Worm (Caenorhabditis elegans): ENCODE results near the gene F40G9.14.

Gene F40G9.14

ce11 chrIII:177715-178114 is at the start of gene F40G9.14:
Gene F40G9.14, minus strand, starts transcription at chrIII:177815.
- no peak for TF ChIP-seq ceh-36 (tag; optimal IDR thresholded peaks at IDR 0.05)
- no peak for TF ChIP-seq flt-1 (GFP tag; IDR thresholded peaks at IDR 0.05)
- no peak for TF ChIP-seq pes-1 (GFP tag; IDR thresholded peaks at IDR 0.05)
- no peak for TF ChIP-seq hmg-4 (GFP tag; optimal IDR thresholded peaks at IDR 0.05)
- TF ChIP-seq B0310.2 (tag; optimal IDR thresholded peaks at IDR 0.05) = no peak
- no peak for TF ChIP-seq ceh-13 (GFP tag; optimal IDR thresholded peaks at IDR 0.05)
- no peak for TF ChIP-seq tbx-37 (GFP tag; conservative IDR thresholded peaks at IDR 0.05)
- TF ChIP-seq tra-4 (tag; optimal IDR thresholded peaks at IDR 0.05) = no peak
- TF ChIP-seq hmbx-1 (tag; optimal IDR thresholded peaks at IDR 0.05) = no peak
- no peak for TF ChIP-seq aly-1 (tag; optimal IDR thresholded peaks at IDR 0.05)
- TF ChIP-seq ama-1 (optimal IDR thresholded peaks at IDR 0.05) = no peak
- no peak for TF ChIP-seq ets-7 (tag; optimal IDR thresholded peaks at IDR 0.05)

DNA sequence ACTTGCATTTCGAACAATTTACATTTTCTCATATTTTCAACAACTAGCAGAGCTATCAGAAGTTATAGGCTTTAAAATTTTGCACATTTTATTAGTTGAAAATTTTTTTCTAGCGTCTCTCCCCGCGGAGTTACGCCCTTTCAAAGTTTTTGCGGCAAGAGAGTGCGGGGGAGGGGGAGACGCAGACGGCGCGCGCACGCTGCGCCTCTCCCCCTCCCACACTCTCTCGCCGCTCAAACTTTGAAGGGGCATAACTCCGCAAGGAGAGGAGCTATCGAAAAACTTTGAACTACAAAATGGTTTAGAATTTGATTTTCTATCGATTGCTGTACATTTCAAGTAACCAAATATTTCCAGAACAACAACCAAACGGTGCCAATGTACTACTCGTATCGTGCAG is 49.4 kb upstream of the F40G9.14 start:
- TF ChIP-seq pes-1 (GFP tag; IDR thresholded peaks at IDR 0.05) (peak; percentile 45; the same call in 1 of the 2 replicates), tbx-37 (GFP tag; conservative IDR thresholded peaks at IDR 0.05) (no peak), tbx-11 (GFP tag; IDR thresholded peaks at IDR 0.05) (no peak), aly-1 (tag; optimal IDR thresholded peaks at IDR 0.05) (no peak), F13C5.2 (tag; optimal IDR thresholded peaks at IDR 0.05) (no peak)

DNA sequence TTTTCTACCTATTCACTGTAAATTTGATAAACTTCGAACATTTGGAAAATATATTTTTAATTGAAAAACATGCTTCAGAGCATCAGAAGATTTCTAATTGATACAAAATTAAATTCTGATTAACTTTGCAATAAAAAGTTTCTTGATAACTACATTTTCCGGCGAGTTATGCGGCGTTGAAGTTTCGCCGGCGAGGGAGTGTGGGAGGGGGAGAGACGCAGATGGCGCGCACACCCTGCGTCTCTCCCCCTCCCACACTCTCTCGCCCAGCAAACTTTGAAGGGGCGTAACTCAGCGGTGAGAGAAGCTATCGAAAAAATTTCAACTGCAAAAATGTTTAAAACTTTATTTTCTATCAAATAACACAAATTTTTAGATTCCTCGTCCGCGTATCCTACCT is 44.9 kb upstream of the F40G9.14 start:
- TF ChIP-seq sea-1 (GFP tag; conservative IDR thresholded peaks at IDR 0.05) (no peak), ceh-36 (tag; optimal IDR thresholded peaks at IDR 0.05) (no peak), ets-7 (tag; optimal IDR thresholded peaks at IDR 0.05) (no peak), ama-1 (optimal IDR thresholded peaks at IDR 0.05) (no peak), hmbx-1 (tag; optimal IDR thresholded peaks at IDR 0.05) (no peak), tbx-37 (GFP tag; conservative IDR thresholded peaks at IDR 0.05) (no peak), B0310.2 (tag; optimal IDR thresholded peaks at IDR 0.05) (no peak), ceh-13 (GFP tag; optimal IDR thresholded peaks at IDR 0.05) (no peak), tra-4 (tag; optimal IDR thresholded peaks at IDR 0.05) (no peak), aly-1 (tag; optimal IDR thresholded peaks at IDR 0.05) (no peak), scrt-1 (GFP tag; IDR thresholded peaks at IDR 0.05) (no peak), F13C5.2 (tag; optimal IDR thresholded peaks at IDR 0.05) (no peak), flt-1 (GFP tag; IDR thresholded peaks at IDR 0.05) (no peak), hmg-4 (GFP tag; optimal IDR thresholded peaks at IDR 0.05) (no peak), hnd-1 (tag; optimal IDR thresholded peaks at IDR 0.05) (no peak), pes-1 (GFP tag; IDR thresholded peaks at IDR 0.05) (no peak), tbx-11 (GFP tag; IDR thresholded peaks at IDR 0.05) (no peak)

DNA sequence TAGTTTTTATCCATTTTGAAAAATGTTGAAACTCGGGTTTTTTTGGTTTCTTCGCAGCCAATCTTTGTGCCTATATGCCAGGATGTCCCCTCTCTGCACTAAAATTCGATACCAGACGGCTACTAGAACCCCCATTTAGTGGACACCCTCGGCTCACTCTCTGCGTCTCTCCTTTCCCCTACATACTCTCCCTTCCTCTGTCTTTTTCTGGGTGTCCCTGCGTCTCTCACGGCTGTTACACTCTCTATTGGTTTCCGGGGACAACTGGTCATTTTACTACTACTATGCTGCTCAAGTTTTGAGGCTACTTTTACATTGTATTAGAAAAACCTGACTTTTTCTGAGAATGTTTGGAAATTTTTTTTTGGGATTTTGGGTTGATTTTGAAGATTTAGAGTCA is 42.8 kb upstream of the F40G9.14 start:
- no peak for TF ChIP-seq hmg-4 (GFP tag; optimal IDR thresholded peaks at IDR 0.05)
- TF ChIP-seq tbx-11 (GFP tag; IDR thresholded peaks at IDR 0.05) = no peak
- TF ChIP-seq scrt-1 (GFP tag; IDR thresholded peaks at IDR 0.05) = no peak
- TF ChIP-seq ets-7 (tag; optimal IDR thresholded peaks at IDR 0.05) = no peak
- no peak for TF ChIP-seq aly-1 (tag; optimal IDR thresholded peaks at IDR 0.05)
- TF ChIP-seq sea-1 (GFP tag; conservative IDR thresholded peaks at IDR 0.05) = no peak
- no peak for TF ChIP-seq ama-1 (optimal IDR thresholded peaks at IDR 0.05)
- no peak for TF ChIP-seq tra-4 (tag; optimal IDR thresholded peaks at IDR 0.05)
- no peak for TF ChIP-seq flt-1 (GFP tag; IDR thresholded peaks at IDR 0.05)
- no peak for TF ChIP-seq F13C5.2 (tag; optimal IDR thresholded peaks at IDR 0.05)
- TF ChIP-seq tbx-37 (GFP tag; conservative IDR thresholded peaks at IDR 0.05) = no peak
- TF ChIP-seq B0310.2 (tag; optimal IDR thresholded peaks at IDR 0.05) = no peak

DNA sequence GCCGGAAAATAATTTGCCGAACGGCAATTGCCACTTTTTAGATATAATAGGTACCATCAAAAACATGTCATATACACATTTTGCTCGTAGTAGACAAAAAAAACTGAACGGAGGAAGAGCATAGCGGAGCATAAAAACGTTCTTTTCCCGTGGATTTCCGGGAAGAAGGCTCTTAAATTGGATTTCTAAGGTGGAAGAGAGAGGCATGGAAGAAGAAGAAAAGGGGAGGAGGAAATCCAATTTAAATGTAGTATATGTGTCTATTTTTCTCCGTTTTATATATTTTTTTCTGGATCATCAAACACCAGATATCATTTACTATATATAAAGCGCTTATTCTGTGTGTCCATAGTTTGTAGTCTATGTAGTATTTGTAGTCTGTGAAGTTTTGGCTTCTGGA is 33.8 kb upstream of the F40G9.14 start:
- TF ChIP-seq tra-4 (tag; optimal IDR thresholded peaks at IDR 0.05) (no peak), hmbx-1 (tag; optimal IDR thresholded peaks at IDR 0.05) (no peak), sea-1 (GFP tag; conservative IDR thresholded peaks at IDR 0.05) (no peak), ceh-36 (tag; optimal IDR thresholded peaks at IDR 0.05) (no peak), F13C5.2 (tag; optimal IDR thresholded peaks at IDR 0.05) (no peak), aly-1 (tag; optimal IDR thresholded peaks at IDR 0.05) (no peak), scrt-1 (GFP tag; IDR thresholded peaks at IDR 0.05) (no peak), hnd-1 (tag; optimal IDR thresholded peaks at IDR 0.05) (no peak), ama-1 (optimal IDR thresholded peaks at IDR 0.05) (no peak), tbx-11 (GFP tag; IDR thresholded peaks at IDR 0.05) (no peak), hmg-4 (GFP tag; optimal IDR thresholded peaks at IDR 0.05) (no peak), B0310.2 (tag; optimal IDR thresholded peaks at IDR 0.05) (no peak), tbx-37 (GFP tag; conservative IDR thresholded peaks at IDR 0.05) (no peak), ets-7 (tag; optimal IDR thresholded peaks at IDR 0.05) (no peak)

DNA sequence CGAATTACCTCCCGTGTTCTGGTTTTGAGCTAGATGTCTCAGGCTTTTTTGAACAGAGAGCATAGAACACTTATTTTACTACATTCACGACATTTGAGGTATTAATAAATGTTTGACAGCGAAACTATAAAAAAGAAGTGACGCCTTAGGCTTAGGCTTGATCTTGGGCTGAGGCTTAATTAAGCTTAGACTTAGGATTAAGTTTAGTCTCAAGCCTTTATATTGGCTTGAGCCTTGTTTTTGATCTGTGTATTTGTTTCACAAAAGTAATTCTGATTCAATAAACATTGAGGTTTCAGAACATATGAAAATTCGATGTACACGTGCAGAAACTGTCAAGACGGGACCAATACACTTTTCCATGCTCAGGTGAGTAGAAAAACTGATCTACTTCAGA is 32.1 kb upstream of the F40G9.14 start, which contains the start of gene klp-20:
klp-20 (plus strand) TSS at position 298 of the 397 bp plus-strand sequence.
- TF ChIP-seq tbx-11 (GFP tag; IDR thresholded peaks at IDR 0.05) = no peak
- no peak for TF ChIP-seq scrt-1 (GFP tag; IDR thresholded peaks at IDR 0.05)
- no peak for TF ChIP-seq tra-4 (tag; optimal IDR thresholded peaks at IDR 0.05)
- TF ChIP-seq ceh-13 (GFP tag; optimal IDR thresholded peaks at IDR 0.05) = no peak
- TF ChIP-seq ceh-36 (tag; optimal IDR thresholded peaks at IDR 0.05) = no peak
- no peak for TF ChIP-seq ama-1 (optimal IDR thresholded peaks at IDR 0.05)

ce11 chrIII:208793-209694 is 31.4 kb upstream of the F40G9.14 start:
- TF ChIP-seq hmbx-1 (tag; optimal IDR thresholded peaks at IDR 0.05) (no peak), scrt-1 (GFP tag; IDR thresholded peaks at IDR 0.05) (no peak), ama-1 (optimal IDR thresholded peaks at IDR 0.05) (no peak), ceh-13 (GFP tag; optimal IDR thresholded peaks at IDR 0.05) (no peak), F13C5.2 (tag; optimal IDR thresholded peaks at IDR 0.05) (no peak), B0310.2 (tag; optimal IDR thresholded peaks at IDR 0.05) (no peak), hmg-4 (GFP tag; optimal IDR thresholded peaks at IDR 0.05) (no peak), tra-4 (tag; optimal IDR thresholded peaks at IDR 0.05) (no peak), aly-1 (tag; optimal IDR thresholded peaks at IDR 0.05) (no peak), flt-1 (GFP tag; IDR thresholded peaks at IDR 0.05) (no peak), tbx-11 (GFP tag; IDR thresholded peaks at IDR 0.05) (no peak), ceh-36 (tag; optimal IDR thresholded peaks at IDR 0.05) (no peak), sea-1 (GFP tag; conservative IDR thresholded peaks at IDR 0.05) (no peak), ets-7 (tag; optimal IDR thresholded peaks at IDR 0.05) (no peak)
